Worm (Caenorhabditis elegans) whole organism, L1 larva: Measurements from ENCODE around the gene lurp-4.

Experiments
- C04F5.9 ChIP-seq: sonication (generic microtip); optimal IDR thresholded peaks from 2 replicates; lab custom pipeline; 2016; ENCODE audit warnings: missing genetic modification characterization, missing compliant biosample characterization
- C16A3.4 ChIP-seq: fragments of 150-350 bp; optimal IDR thresholded peaks from 2 replicates; lab custom pipeline; 2014; ENCODE audit warnings: missing biosample characterization, missing genetic modification characterization
- F16B12.6 ChIP-seq: fragments of 150-350 bp; optimal IDR thresholded peaks from 2 replicates; lab custom pipeline; 2014; ENCODE audit warnings: missing biosample characterization, missing genetic modification characterization
- Y116A8C.19 ChIP-seq: sonication (generic microtip); optimal IDR thresholded peaks from 2 replicates; lab custom pipeline; 2016; ENCODE audit warnings: missing compliant biosample characterization, missing genetic modification characterization, borderline replicate concordance
- alr-1 ChIP-seq: fragments of 200-800 bp; sonication (Bioruptor generic); optimal IDR thresholded peaks from 2 replicates; lab custom pipeline; 2018; ENCODE audit warnings: borderline replicate concordance, mild to moderate bottlenecking, missing genetic modification characterization, missing compliant biosample characterization
- ama-1 ChIP-seq: fragments of 150-350 bp; optimal IDR thresholded peaks from 2 replicates; lab custom pipeline; 2014
- ceh-8 ChIP-seq: fragments of 200-800 bp; sonication (Bioruptor generic); optimal IDR thresholded peaks from 2 replicates; lab custom pipeline; 2018; ENCODE audit warnings: mild to moderate bottlenecking, missing genetic modification characterization, moderate library complexity, missing compliant biosample characterization
- ceh-88 ChIP-seq: fragments of 200-800 bp; sonication (Bioruptor generic); IDR thresholded peaks from 2 replicates; pipeline ENCODE4 v1.3.6; 2022; ENCODE audit warnings: missing genetic modification characterization, missing compliant biosample characterization
- ces-1 ChIP-seq: fragments of 150-350 bp; optimal IDR thresholded peaks from 2 replicates; lab custom pipeline; 2014; ENCODE audit warnings: missing biosample characterization, missing genetic modification reagents, missing genetic modification characterization
- dsc-1 ChIP-seq: sonication (generic microtip); optimal IDR thresholded peaks from 2 replicates; lab custom pipeline; 2016; ENCODE audit warnings: mild to moderate bottlenecking, missing genetic modification characterization, missing compliant biosample characterization
- efl-1 ChIP-seq, 4 experiments: fragments of 150-350 bp; optimal IDR thresholded peaks in 3 of 4; peaks in 1 of 4; 1 replicate in 1 of 4; 2 replicates in 3 of 4; lab custom pipeline; 2014; ENCODE audit warnings: missing biosample characterization in 2 of 4, missing genetic modification characterization in 2 of 4, missing genetic modification reagents in 2 of 4
- efl-3 ChIP-seq: fragments of 200-800 bp; sonication (Bioruptor generic); optimal IDR thresholded peaks from 2 replicates; lab custom pipeline; 2018; ENCODE audit warnings: mild to moderate bottlenecking, missing genetic modification characterization, missing compliant biosample characterization
- egl-27 ChIP-seq, 2 experiments: fragments of 150-350 bp in 1 of 2; sonication (generic microtip); optimal IDR thresholded peaks; 3 replicates each; lab custom pipeline; 2017 to 2018; ENCODE audit warnings: missing biosample characterization in 2 of 2, missing genetic modification characterization in 2 of 2, missing genetic modification reagents in 2 of 2
- elt-3 ChIP-seq, 6 experiments: fragments of 150-350 bp in 1 of 6; sonication (generic microtip); optimal IDR thresholded peaks; 2 replicates each; lab custom pipeline; 2017 to 2018; ENCODE audit warnings: missing biosample characterization in 6 of 6, missing genetic modification characterization in 6 of 6, inconsistent platforms in 1 of 6
- ets-5 ChIP-seq: fragments of 200-800 bp; sonication (Bioruptor generic); IDR thresholded peaks from 2 replicates; pipeline ENCODE4 v1.3.6; 2022; ENCODE audit warnings: missing genetic modification characterization, missing compliant biosample characterization
- fkh-10 ChIP-seq: sonication (generic microtip); optimal IDR thresholded peaks from 2 replicates; lab custom pipeline; 2017; ENCODE audit warnings: missing biosample characterization, missing genetic modification reagents, missing genetic modification characterization
- fkh-4 ChIP-seq: sonication (generic microtip); optimal IDR thresholded peaks from 2 replicates; lab custom pipeline; 2016; ENCODE audit warnings: missing compliant biosample characterization, missing genetic modification characterization, borderline replicate concordance
- fkh-8 ChIP-seq: sonication (generic microtip); optimal IDR thresholded peaks from 2 replicates; lab custom pipeline; 2016; ENCODE audit warnings: mild to moderate bottlenecking, missing genetic modification characterization, missing compliant biosample characterization
- grh-1 ChIP-seq: fragments of 200-800 bp; sonication (Bioruptor generic); IDR thresholded peaks from 2 replicates; pipeline ENCODE4 v1.3.6; 2022; ENCODE audit warnings: missing genetic modification reagents, missing genetic modification characterization, missing compliant biosample characterization
- hpl-2 ChIP-seq: fragments of 150-350 bp; optimal IDR thresholded peaks from 2 replicates; lab custom pipeline; 2014; ENCODE audit warnings: missing biosample characterization, missing genetic modification reagents, missing genetic modification characterization
- irx-1 ChIP-seq: sonication (generic microtip); optimal IDR thresholded peaks from 2 replicates; lab custom pipeline; 2016; ENCODE audit warnings: missing genetic modification characterization, missing compliant biosample characterization
- jun-1 ChIP-seq: fragments of 150-350 bp; optimal IDR thresholded peaks from 2 replicates; lab custom pipeline; 2014; ENCODE audit warnings: missing biosample characterization, missing genetic modification reagents, missing genetic modification characterization
- lin-13 ChIP-seq: fragments of 150-350 bp; optimal IDR thresholded peaks from 2 replicates; lab custom pipeline; 2014; ENCODE audit warnings: missing biosample characterization, missing genetic modification reagents, missing genetic modification characterization
- lin-15B ChIP-seq: fragments of 150-350 bp; sonication (generic microtip); optimal IDR thresholded peaks from 3 replicates; lab custom pipeline; 2014; ENCODE audit warnings: missing biosample characterization, missing genetic modification characterization
- lin-35 ChIP-seq, 2 experiments: fragments of 150-350 bp; optimal IDR thresholded peaks; 2 replicates each; lab custom pipeline; 2014; ENCODE audit warnings: missing biosample characterization in 2 of 2, missing genetic modification characterization in 2 of 2, missing genetic modification reagents in 2 of 2
- lir-3 ChIP-seq: sonication (generic microtip); optimal IDR thresholded peaks from 2 replicates; lab custom pipeline; 2016; ENCODE audit warnings: mild to moderate bottlenecking, missing genetic modification characterization, moderate library complexity, missing compliant biosample characterization; ENCODE audit not compliant: poor library complexity
- lsy-2 ChIP-seq, 2 experiments: fragments of 150-350 bp; optimal IDR thresholded peaks; 2 replicates each; lab custom pipeline; 2014; ENCODE audit warnings: missing biosample characterization in 2 of 2, missing genetic modification characterization in 2 of 2
- mdl-1 ChIP-seq, 2 experiments: fragments of 150-350 bp; optimal IDR thresholded peaks; 2 replicates each; lab custom pipeline; 2014 to 2017; ENCODE audit warnings: missing biosample characterization in 2 of 2, missing genetic modification characterization in 2 of 2, inconsistent platforms in 1 of 2
- mep-1 ChIP-seq: fragments of 150-350 bp; optimal IDR thresholded peaks from 2 replicates; lab custom pipeline; 2014; ENCODE audit warnings: missing biosample characterization, missing genetic modification characterization
- nhr-12 ChIP-seq: sonication (generic microtip); optimal IDR thresholded peaks from 2 replicates; lab custom pipeline; 2017; ENCODE audit warnings: missing biosample characterization, missing genetic modification characterization
- nhr-19 ChIP-seq: fragments of 200-800 bp; sonication (Bioruptor generic); conservative IDR thresholded peaks from 2 replicates; pipeline ENCODE4 v1.3.6; 2022; ENCODE audit warnings: missing genetic modification characterization, missing compliant biosample characterization
- nhr-20 ChIP-seq: sonication (generic microtip); optimal IDR thresholded peaks from 2 replicates; lab custom pipeline; 2016; ENCODE audit warnings: mild to moderate bottlenecking, missing genetic modification characterization, missing compliant biosample characterization
- nhr-47 ChIP-seq: sonication (generic microtip); optimal IDR thresholded peaks from 2 replicates; lab custom pipeline; 2016; ENCODE audit warnings: mild to moderate bottlenecking, missing genetic modification characterization, moderate library complexity, missing compliant biosample characterization
- nhr-71 ChIP-seq: sonication (generic microtip); optimal IDR thresholded peaks from 2 replicates; lab custom pipeline; 2016; ENCODE audit warnings: mild to moderate bottlenecking, missing genetic modification characterization, moderate library complexity, missing compliant biosample characterization
- nhr-77 ChIP-seq: fragments of 150-350 bp; optimal IDR thresholded peaks from 2 replicates; lab custom pipeline; 2014; ENCODE audit warnings: missing biosample characterization, missing genetic modification characterization
- nhr-90 ChIP-seq: sonication (generic microtip); optimal IDR thresholded peaks from 2 replicates; lab custom pipeline; 2016; ENCODE audit warnings: mild to moderate bottlenecking, missing genetic modification characterization, missing compliant biosample characterization; ENCODE audit not compliant: poor library complexity
- pag-3 ChIP-seq: sonication (generic microtip); optimal IDR thresholded peaks from 2 replicates; lab custom pipeline; 2017; ENCODE audit warnings: missing genetic modification characterization, mild to moderate bottlenecking, missing compliant biosample characterization, antibody characterized with exemption, borderline replicate concordance; ENCODE audit not compliant: insufficient read depth
- rnt-1 ChIP-seq: sonication (generic microtip); optimal IDR thresholded peaks from 2 replicates; lab custom pipeline; 2016; ENCODE audit warnings: mild to moderate bottlenecking, missing genetic modification characterization, moderate library complexity, missing compliant biosample characterization
- skn-1 ChIP-seq: fragments of 150-350 bp; optimal IDR thresholded peaks from 2 replicates; lab custom pipeline; 2014; ENCODE audit warnings: missing biosample characterization, missing genetic modification characterization
- snu-23 ChIP-seq: sonication (generic microtip); optimal IDR thresholded peaks from 2 replicates; lab custom pipeline; 2016; ENCODE audit warnings: missing genetic modification characterization, missing compliant biosample characterization
- sox-4 ChIP-seq: sonication (generic microtip); optimal IDR thresholded peaks from 2 replicates; lab custom pipeline; 2016; ENCODE audit warnings: missing genetic modification characterization, missing compliant biosample characterization
- sptf-1 ChIP-seq: fragments of 150-350 bp; optimal IDR thresholded peaks from 2 replicates; lab custom pipeline; 2014; ENCODE audit warnings: missing biosample characterization, missing genetic modification characterization
- swsn-7 ChIP-seq: sonication (generic microtip); optimal IDR thresholded peaks from 2 replicates; lab custom pipeline; 2016; ENCODE audit warnings: missing genetic modification characterization, missing compliant biosample characterization
- tbx-2 ChIP-seq: sonication (generic microtip); optimal IDR thresholded peaks from 2 replicates; lab custom pipeline; 2016; ENCODE audit warnings: missing genetic modification characterization, missing compliant biosample characterization
- unc-130 ChIP-seq: fragments of 150-350 bp; optimal IDR thresholded peaks from 2 replicates; lab custom pipeline; 2017; ENCODE audit warnings: missing biosample characterization, missing genetic modification characterization, inconsistent platforms
- unc-62 ChIP-seq: fragments of 150-350 bp; optimal IDR thresholded peaks from 2 replicates; lab custom pipeline; 2014; ENCODE audit warnings: missing biosample characterization, missing genetic modification reagents, missing genetic modification characterization
- xbp-1 ChIP-seq: sonication (generic microtip); optimal IDR thresholded peaks from 2 replicates; lab custom pipeline; 2016; ENCODE audit warnings: missing genetic modification characterization, missing compliant biosample characterization
- ztf-4 ChIP-seq: fragments of 150-350 bp; optimal IDR thresholded peaks from 2 replicates; lab custom pipeline; 2014; ENCODE audit warnings: missing biosample characterization, missing genetic modification characterization

lurp-4 gene

DNA sequence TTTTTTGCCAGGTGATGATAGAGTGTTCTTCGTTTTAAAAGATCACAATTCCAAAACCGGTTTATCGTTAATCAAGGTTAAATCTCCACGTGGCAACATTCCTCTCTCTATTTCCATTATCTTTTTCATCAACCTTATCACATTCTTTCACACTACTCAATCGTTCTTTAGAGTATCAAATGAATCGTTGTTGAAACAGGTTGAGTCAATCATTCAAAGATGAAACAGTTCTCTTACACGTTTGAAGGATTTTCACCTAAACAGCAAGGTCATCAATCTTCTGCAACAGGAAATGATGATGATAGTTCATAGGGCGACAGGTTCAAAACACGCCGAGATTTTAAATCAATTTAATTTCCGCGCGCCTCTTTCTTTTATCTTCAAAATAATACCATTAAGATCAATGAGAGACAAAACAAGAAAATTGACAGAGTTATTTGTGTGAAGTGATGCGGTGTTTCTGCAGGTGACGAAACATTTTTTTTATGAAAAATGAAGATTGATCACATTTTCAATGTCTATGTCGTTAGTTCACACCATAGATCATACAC, 11.2 kb upstream of the lurp-4 start (continued):
- TF ChIP-seq ztf-4: peak; percentile 69
- no peak for TF ChIP-seq ets-5 (GFP tag; lab: Robert Waterston, UW)
- TF ChIP-seq lsy-2 (tag; optimal IDR thresholded peaks at IDR 0.05; lab: Kevin White, UChicago): peak; percentile 57 to 73
- peak; percentile 87 for TF ChIP-seq irx-1 (tag; lab: Kevin White, UChicago)
- TF ChIP-seq alr-1 (tag; lab: Kevin White, UChicago): no peak
- TF ChIP-seq lin-15B (tag; lab: Kevin White, UChicago): no peak
- peak; percentile 44; the same call in 1 of the 2 replicates for TF ChIP-seq ceh-88 (GFP tag; lab: Robert Waterston, UW)
- peak; percentile 34 to 84 for TF ChIP-seq mdl-1 (tag; optimal IDR thresholded peaks at IDR 0.05; lab: Kevin White, UChicago)
- peak; percentile 3 for TF ChIP-seq C16A3.4 (tag; lab: Kevin White, UChicago)
- TF ChIP-seq egl-27 (tag; optimal IDR thresholded peaks at IDR 0.05; lab: Kevin White, UChicago): peak; percentile 53 to 65
- TF ChIP-seq nhr-90 (tag; lab: Kevin White, UChicago): peak; percentile 94
- TF ChIP-seq rnt-1: no peak
- peak; percentile 99 for TF ChIP-seq nhr-20 (tag; lab: Kevin White, UChicago)
- no peak for TF ChIP-seq dsc-1
- peak; percentile 91 for TF ChIP-seq efl-3 (GFP tag; lab: Kevin White, UChicago)
- TF ChIP-seq ces-1 (GFP tag; lab: Kevin White, UChicago): no peak
- peak; percentile 77 for TF ChIP-seq nhr-47 (tag; lab: Kevin White, UChicago)
- no peak for TF ChIP-seq ama-1 (lab: Kevin White, UChicago)
- no peak for TF ChIP-seq fkh-4
- no peak for TF ChIP-seq nhr-12
- TF ChIP-seq swsn-7 (tag; lab: Kevin White, UChicago): peak; percentile 1
- TF ChIP-seq pag-3 (tag; lab: Kevin White, UChicago): peak; percentile 60
- TF ChIP-seq nhr-71 (tag; lab: Kevin White, UChicago): peak; percentile 97
- peak; percentile 100 for TF ChIP-seq grh-1 (GFP tag; lab: Robert Waterston, UW)
- TF ChIP-seq elt-3 (tag; optimal IDR thresholded peaks at IDR 0.05; lab: Kevin White, UChicago): peak in 5 of 6 experiments; percentile 86 to 100 (median 96)
- no peak for TF ChIP-seq sox-4 (tag; lab: Kevin White, UChicago)
- TF ChIP-seq efl-1 (optimal IDR thresholded peaks at IDR 0.05; lab: Kevin White, UChicago): peak in 1 of 2 experiments; percentile 26
- TF ChIP-seq efl-1 (GFP tag; optimal IDR thresholded peaks at IDR 0.05 in 1 of 2; lab: Kevin White, UChicago): peak in 1 of 2 experiments; percentile 89
- TF ChIP-seq lir-3 (tag; lab: Kevin White, UChicago): peak; percentile 45
- TF ChIP-seq unc-130 (tag; lab: Kevin White, UChicago): peak; percentile 6
- peak; percentile 75 for TF ChIP-seq mep-1 (tag; lab: Kevin White, UChicago)
- peak; percentile 89 for TF ChIP-seq tbx-2 (tag; lab: Kevin White, UChicago)
- TF ChIP-seq jun-1 (tag; lab: Kevin White, UChicago): no peak
- peak; percentile 24 for TF ChIP-seq unc-62
- TF ChIP-seq nhr-77 (tag; lab: Kevin White, UChicago): peak; percentile 36
- TF ChIP-seq snu-23 (GFP tag; lab: Kevin White, UChicago): peak; percentile 85

DNA sequence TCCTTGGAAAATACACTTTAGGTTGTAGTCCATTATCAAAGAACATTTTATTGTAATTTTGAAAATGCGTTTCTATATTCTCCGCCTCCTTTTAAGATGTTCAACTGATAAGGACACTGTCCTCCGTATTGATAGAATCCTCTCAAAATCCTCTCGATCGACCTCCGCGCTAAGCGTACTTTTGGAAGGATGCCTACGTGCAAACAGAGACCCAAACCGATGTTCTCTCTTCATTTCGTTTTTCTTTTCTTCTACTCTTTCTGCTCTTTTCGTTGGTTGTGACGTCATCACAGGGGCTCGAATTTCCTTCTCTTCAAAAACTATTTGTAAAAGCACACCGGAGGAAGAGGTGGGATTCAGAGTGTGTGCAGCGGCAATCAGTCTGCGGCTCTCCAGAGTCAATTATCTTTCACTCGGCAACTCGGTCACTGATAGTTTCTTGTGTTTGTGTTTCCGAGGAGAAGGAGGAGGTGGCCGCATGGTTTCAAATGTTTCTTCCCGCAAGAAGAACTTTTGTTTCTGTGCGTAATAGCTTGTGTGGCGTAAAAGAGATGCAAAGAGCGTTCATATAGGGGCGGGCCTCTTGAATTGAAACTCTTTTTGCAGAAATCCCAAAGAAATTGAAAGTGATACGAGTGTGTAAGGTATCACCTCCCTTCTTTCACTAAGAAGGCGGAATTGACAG, 9.9 kb upstream of the lurp-4 start, which contains the start of gene C34B4.2:
Gene C34B4.2 (plus strand): TSS at position 614 of the 685 bp plus-strand sequence.
- TF ChIP-seq Y116A8C.19 (tag; lab: Kevin White, UChicago) (no peak), irx-1 (tag; lab: Kevin White, UChicago) (peak; percentile 63), lin-35 (GFP tag; optimal IDR thresholded peaks at IDR 0.05; lab: Kevin White, UChicago) (peak; percentile 33 to 34), hpl-2 (GFP tag; lab: Kevin White, UChicago) (no peak), fkh-8 (tag; lab: Kevin White, UChicago) (peak; percentile 8), C16A3.4 (tag; lab: Kevin White, UChicago) (peak; percentile 35), ztf-4 (peak; percentile 67), skn-1 (peak; percentile 11), unc-130 (tag; lab: Kevin White, UChicago) (peak; percentile 39), nhr-19 (GFP tag; lab: Robert Waterston, UW) (peak; percentile 92), ceh-8 (GFP tag; lab: Kevin White, UChicago) (no peak), nhr-47 (tag; lab: Kevin White, UChicago) (peak; percentile 57), lir-3 (tag; lab: Kevin White, UChicago) (no peak), nhr-20 (tag; lab: Kevin White, UChicago) (peak; percentile 83), F16B12.6 (tag; lab: Kevin White, UChicago) (no peak), fkh-10 (GFP tag; lab: Kevin White, UChicago) (peak; percentile 27), xbp-1 (peak; percentile 37), lin-15B (tag; lab: Kevin White, UChicago) (no peak), lin-13 (GFP tag; lab: Kevin White, UChicago) (peak; percentile 49), sptf-1 (tag; lab: Kevin White, UChicago) (no peak), C04F5.9 (tag; lab: Kevin White, UChicago) (no peak), ceh-88 (GFP tag; lab: Robert Waterston, UW) (no peak; the same call in 1 of the 2 replicates), mdl-1 (tag; optimal IDR thresholded peaks at IDR 0.05; lab: Kevin White, UChicago) (peak in 1 of 2 experiments; percentile 79)
